Fruit fly (Drosophila melanogaster) whole organism, embryonic: ENCODE results near the gene RAF2.

ENCODE experiments used
- Atf6 ChIP-seq: fragments of 200-800 bp; sonication (Bioruptor generic); IDR thresholded peaks from 2 replicates; pipeline ENCODE4 v1.3.6; 2022; ENCODE audit warnings: missing biosample characterization, missing genetic modification characterization
- CG10267 ChIP-seq: fragments of 200-800 bp; sonication (Bioruptor generic); optimal IDR thresholded peaks from 2 replicates; lab custom pipeline; 2018; ENCODE audit warnings: missing biosample characterization, mild to moderate bottlenecking, missing genetic modification characterization, moderate library complexity
- CG10366 ChIP-seq: fragments of 200-800 bp; sonication (Bioruptor generic); IDR thresholded peaks from 2 replicates; pipeline ENCODE4 v1.3.6; 2022; ENCODE audit warnings: missing biosample characterization, missing genetic modification characterization
- CG11247 ChIP-seq: fragments of 200-800 bp; sonication (Bioruptor generic); IDR thresholded peaks from 2 replicates; pipeline ENCODE4 v1.3.6; 2022; ENCODE audit warnings: missing biosample characterization, missing genetic modification characterization
- CG12071 ChIP-seq: fragments of 200-800 bp; sonication (Bioruptor generic); optimal IDR thresholded peaks from 3 replicates; lab custom pipeline; 2018; ENCODE audit warnings: missing biosample characterization, mild to moderate bottlenecking, missing genetic modification characterization
- CG15011 ChIP-seq: fragments of 200-800 bp; sonication (Bioruptor generic); optimal IDR thresholded peaks from 3 replicates; lab custom pipeline; 2018; ENCODE audit warnings: missing biosample characterization, mild to moderate bottlenecking, missing genetic modification characterization
- CG15073 ChIP-seq: fragments of 200-800 bp; sonication (Bioruptor generic); optimal IDR thresholded peaks from 2 replicates; lab custom pipeline; 2016; ENCODE audit warnings: missing biosample characterization, missing genetic modification characterization
- CG1647 ChIP-seq: fragments of 200-800 bp; sonication (Bioruptor generic); optimal IDR thresholded peaks from 3 replicates; lab custom pipeline; 2016; ENCODE audit warnings: missing biosample characterization, missing genetic modification characterization
- CG18011 ChIP-seq: fragments of 200-800 bp; sonication (Bioruptor generic); optimal IDR thresholded peaks from 2 replicates; lab custom pipeline; 2017; ENCODE audit warnings: missing biosample characterization, missing genetic modification characterization, mild to moderate bottlenecking, moderate library complexity, missing genotype
- CG1832 ChIP-seq: fragments of 200-800 bp; sonication (Bioruptor generic); optimal IDR thresholded peaks from 2 replicates; lab custom pipeline; 2017; ENCODE audit warnings: missing biosample characterization, mild to moderate bottlenecking, missing genetic modification characterization, inconsistent platforms
- CG42726 ChIP-seq: fragments of 200-800 bp; sonication (Bioruptor generic); IDR thresholded peaks from 2 replicates; pipeline ENCODE4 v1.3.6; 2022; ENCODE audit warnings: missing biosample characterization, missing genetic modification characterization; ENCODE audit not compliant: partially characterized antibody
- CG4730 ChIP-seq: fragments of 200-800 bp; sonication (Bioruptor generic); IDR thresholded peaks from 2 replicates; pipeline ENCODE4 v1.3.6; 2022; ENCODE audit warnings: missing biosample characterization, missing genetic modification characterization
- CG8281 ChIP-seq: fragments of 200-800 bp; sonication (Bioruptor generic); optimal IDR thresholded peaks from 2 replicates; lab custom pipeline; 2018; ENCODE audit warnings: missing biosample characterization, mild to moderate bottlenecking, missing genetic modification characterization, moderate library complexity
- CG8924 ChIP-seq: fragments of 200-800 bp; optimal IDR thresholded peaks from 3 replicates; lab custom pipeline; 2019; ENCODE audit warnings: missing biosample characterization, mild to moderate bottlenecking, missing genetic modification characterization, moderate library complexity
- CG9817 ChIP-seq: fragments of 200-800 bp; sonication (Bioruptor generic); optimal IDR thresholded peaks from 2 replicates; lab custom pipeline; 2018; ENCODE audit warnings: missing biosample characterization, mild to moderate bottlenecking, missing genetic modification characterization, moderate library complexity
- CoRest ChIP-seq: fragments of 200-800 bp; sonication (Bioruptor generic); optimal IDR thresholded peaks from 3 replicates; lab custom pipeline; 2018; ENCODE audit warnings: missing biosample characterization, mild to moderate bottlenecking, missing genetic modification characterization, moderate library complexity
- D19B ChIP-seq: fragments of 200-800 bp; sonication (Bioruptor generic); optimal IDR thresholded peaks from 2 replicates; lab custom pipeline; 2017; ENCODE audit warnings: missing biosample characterization, mild to moderate bottlenecking, missing genetic modification characterization
- Dp ChIP-seq: fragments of 200-800 bp; sonication (Bioruptor generic); optimal IDR thresholded peaks from 2 replicates; lab custom pipeline; 2018; ENCODE audit warnings: missing biosample characterization, mild to moderate bottlenecking, missing genetic modification characterization, moderate library complexity
- HmgD ChIP-seq: fragments of 200-800 bp; sonication (Bioruptor generic); optimal IDR thresholded peaks from 3 replicates; lab custom pipeline; 2016; ENCODE audit warnings: missing biosample characterization, missing genetic modification characterization
- Med ChIP-seq: fragments of 200-800 bp; sonication (Bioruptor generic); peaks from one replicate; lab custom pipeline; 2016; ENCODE audit warnings: missing biosample characterization, missing genetic modification characterization, mild to moderate bottlenecking, inconsistent platforms, moderate library complexity
- Scr ChIP-seq: fragments of 200-800 bp; sonication (Bioruptor generic); IDR thresholded peaks from 2 replicates; pipeline ENCODE4 v1.3.6; 2022; ENCODE audit warnings: missing biosample characterization, missing genetic modification characterization; ENCODE audit not compliant: partially characterized antibody
- Six4 ChIP-seq: fragments of 200-800 bp; sonication (Bioruptor generic); optimal IDR thresholded peaks from 2 replicates; lab custom pipeline; 2016; ENCODE audit warnings: missing biosample characterization, missing genetic modification characterization
- Trl ChIP-seq, 3 experiments: fragments of >200 bp in 2 of 3; fragments of 200-800 bp in 1 of 3; sonication (Bioruptor generic) in 1 of 3; optimal IDR thresholded peaks; 2 replicates in 1 of 3; 3 replicates in 2 of 3; lab custom pipeline; 2016 to 2017; ENCODE audit warnings: missing biosample characterization in 1 of 3, missing genetic modification characterization in 1 of 3
- ac ChIP-seq: fragments of 200-800 bp; sonication (Bioruptor generic); optimal IDR thresholded peaks from 3 replicates; lab custom pipeline; 2017; ENCODE audit warnings: missing biosample characterization, mild to moderate bottlenecking, missing genetic modification characterization
- al ChIP-seq: fragments of 200-800 bp; sonication (Bioruptor generic); IDR thresholded peaks from 2 replicates; pipeline ENCODE4 v1.3.6; 2022; ENCODE audit warnings: missing biosample characterization, missing genetic modification characterization
- chinmo ChIP-seq: fragments of 200-800 bp; sonication (Bioruptor generic); IDR thresholded peaks from 4 replicates; pipeline ENCODE4 v1.3.6; 2022; ENCODE audit warnings: missing biosample characterization, missing genetic modification characterization; ENCODE audit not compliant: partially characterized antibody
- eve ChIP-seq, 2 experiments: fragments of >200 bp; optimal IDR thresholded peaks; 2 replicates each; lab custom pipeline; 2017; ENCODE audit warnings: missing biosample characterization in 2 of 2, missing genetic modification characterization in 2 of 2
- hbn ChIP-seq: fragments of 200-800 bp; sonication (Bioruptor generic); IDR thresholded peaks from 2 replicates; pipeline ENCODE4 v1.3.6; 2022; ENCODE audit warnings: missing biosample characterization, missing genetic modification characterization; ENCODE audit not compliant: partially characterized antibody
- inv ChIP-seq: fragments of 200-800 bp; sonication (Bioruptor generic); IDR thresholded peaks from 2 replicates; pipeline ENCODE4 v1.3.6; 2022; ENCODE audit warnings: missing biosample characterization, missing genetic modification characterization; ENCODE audit not compliant: partially characterized antibody
- lmd ChIP-seq: fragments of 200-800 bp; sonication (Bioruptor generic); IDR thresholded peaks from 2 replicates; pipeline ENCODE4 v1.3.6; 2022; ENCODE audit warnings: missing biosample characterization, missing genetic modification characterization
- luna ChIP-seq: fragments of 200-800 bp; sonication (Bioruptor generic); optimal IDR thresholded peaks from 2 replicates; lab custom pipeline; 2016; ENCODE audit warnings: missing biosample characterization, missing genetic modification characterization
- mirr ChIP-seq: fragments of 200-800 bp; sonication (Bioruptor generic); optimal IDR thresholded peaks from 3 replicates; lab custom pipeline; 2018; ENCODE audit warnings: missing biosample characterization, mild to moderate bottlenecking, missing genetic modification characterization
- nom ChIP-seq: fragments of 200-800 bp; sonication (Bioruptor generic); optimal IDR thresholded peaks from 2 replicates; lab custom pipeline; 2017; ENCODE audit warnings: missing biosample characterization, missing genetic modification characterization, mild to moderate bottlenecking, moderate library complexity, missing genetic modification reagents
- pros ChIP-seq: fragments of 200-800 bp; sonication (Bioruptor generic); optimal IDR thresholded peaks from 3 replicates; lab custom pipeline; 2019; ENCODE audit warnings: missing biosample characterization, mild to moderate bottlenecking, missing genetic modification characterization, moderate library complexity
- rib ChIP-seq: fragments of 200-800 bp; sonication (Bioruptor generic); IDR thresholded peaks from 2 replicates; pipeline ENCODE4 v1.3.6; 2022; ENCODE audit warnings: missing biosample characterization, missing genetic modification characterization
- sob ChIP-seq: fragments of 200-800 bp; sonication (Bioruptor generic); IDR thresholded peaks from 2 replicates; pipeline ENCODE4 v1.3.6; 2022; ENCODE audit warnings: missing biosample characterization, missing genetic modification characterization
- sug ChIP-seq: fragments of 200-800 bp; optimal IDR thresholded peaks from 2 replicates; lab custom pipeline; 2019; ENCODE audit warnings: missing biosample characterization, mild to moderate bottlenecking, missing genetic modification characterization, moderate library complexity
- twi ChIP-seq: fragments of 200-800 bp; optimal IDR thresholded peaks from 2 replicates; lab custom pipeline; 2019; ENCODE audit warnings: missing biosample characterization, mild to moderate bottlenecking, missing genetic modification characterization, moderate library complexity
- usp ChIP-seq: fragments of >200 bp; optimal IDR thresholded peaks from 2 replicates; lab custom pipeline; 2017; ENCODE audit warnings: missing biosample characterization, missing genetic modification characterization
- z ChIP-seq: fragments of 200-800 bp; sonication (Bioruptor generic); IDR thresholded peaks from 3 replicates; pipeline ENCODE4 v1.3.6; 2022; ENCODE audit warnings: missing biosample characterization, missing genetic modification characterization

RAF2 gene

dm6 chr3L:16364599-16364998 lies 21.5 kb upstream of the RAF2 start, which contains the start of gene Cpr72Eb:
Cpr72Eb (plus strand) TSS chr3L:16364899.
- no peak for TF ChIP-seq nom
- no peak for TF ChIP-seq CG15011 (GFP tag; lab: Kevin White, UChicago)
- TF ChIP-seq CG18011 (GFP tag; lab: Kevin White, UChicago), result no peak
- no peak for TF ChIP-seq CG1832 (GFP tag; lab: Kevin White, UChicago)
- TF ChIP-seq pros, result no peak
- TF ChIP-seq sug, result no peak
- TF ChIP-seq Scr, result no peak
- TF ChIP-seq mirr (GFP tag; lab: Kevin White, UChicago), result no peak
- TF ChIP-seq, all 482 proteins: peak for 0

- TF ChIP-seq rib (GFP tag; lab: Robert Waterston, UW), result no peak
- TF ChIP-seq CG10366 (GFP tag; lab: Robert Waterston, UW), result no peak
- no peak for TF ChIP-seq Trl (optimal IDR thresholded peaks at IDR 0.05; lab: Kevin White, UChicago)
- no peak for TF ChIP-seq Trl (GFP tag; optimal IDR thresholded peaks at IDR 0.05; lab: Kevin White, UChicago)
- no peak for TF ChIP-seq CG1647 (GFP tag; lab: Kevin White, UChicago)
- TF ChIP-seq chinmo (GFP tag; lab: Robert Waterston, UW), result 0 out of 4 replicates have a peak, but pooled peaks have one; percentile 22
- TF ChIP-seq z (GFP tag; lab: Robert Waterston, UW), result no peak
- TF ChIP-seq, all 482 proteins: peak for 1
These were observed 18.9 kb upstream of the RAF2 start, which contains the start of gene Cpr72Ec for dm6 chr3L:16367240-16367639. Cpr72Ec (minus strand) TSS chr3L:16367340.

dm6 chr3L:16368199-16368598 lies 17.9 kb upstream of the RAF2 start, which contains the start of gene CG4842:
CG4842 (plus strand) TSS chr3L:16368389.
- TF ChIP-seq inv (GFP tag; lab: Robert Waterston, UW), result no peak
- TF ChIP-seq lmd, result no peak
- TF ChIP-seq sug, result peak; percentile 29
- TF ChIP-seq CoRest (tag; lab: Kevin White, UChicago), result no peak
- TF ChIP-seq Trl (optimal IDR thresholded peaks at IDR 0.05; lab: Kevin White, UChicago), result peak in 1 of 2 experiments; percentile 28
- TF ChIP-seq Trl (GFP tag; optimal IDR thresholded peaks at IDR 0.05; lab: Kevin White, UChicago), result no peak
- 0 out of 4 replicates have a peak, but pooled peaks have one; percentile 57 for TF ChIP-seq chinmo (GFP tag; lab: Robert Waterston, UW)
- no peak for TF ChIP-seq CG15073
- no peak for TF ChIP-seq luna
- TF ChIP-seq ac (GFP tag; lab: Kevin White, UChicago), result no peak
- TF ChIP-seq Med, result peak; percentile 46
- TF ChIP-seq, all 482 proteins: peak for 4

dm6 chr3L:16369526-16369925 lies 16.6 kb upstream of the RAF2 start, which contains the start of gene CG18814:
CG18814 (plus strand) TSS chr3L:16369826.
- no peak for TF ChIP-seq twi (tag; lab: Kevin White, UChicago)
- no peak for TF ChIP-seq sob (GFP tag; lab: Robert Waterston, UW)
- TF ChIP-seq CG12071 (GFP tag; lab: Kevin White, UChicago), result no peak
- no peak for TF ChIP-seq eve (GFP tag; optimal IDR thresholded peaks at IDR 0.05; lab: Kevin White, UChicago)
- TF ChIP-seq Scr, result no peak
- TF ChIP-seq usp, result no peak

- TF ChIP-seq D19B (GFP tag; lab: Kevin White, UChicago) (no peak), Dp (GFP tag; lab: Kevin White, UChicago) (peak; percentile 86), CG9817 (tag; lab: Kevin White, UChicago) (no peak), al (GFP tag; lab: Robert Waterston, UW) (no peak), CG8281 (no peak), HmgD (peak; percentile 59), sob (GFP tag; lab: Robert Waterston, UW) (no peak), hbn (peak; percentile 44; the same call in 1 of the 2 replicates), Six4 (GFP tag; lab: Kevin White, UChicago) (no peak), Atf6 (peak; percentile 22; the same call in 1 of the 2 replicates), CG4730 (GFP tag; lab: Robert Waterston, UW) (no peak), CG42726 (GFP tag; lab: Robert Waterston, UW) (peak; percentile 62; the same call in 1 of the 2 replicates), CG11247 (GFP tag; lab: Robert Waterston, UW) (no peak), CG8924 (tag; lab: Kevin White, UChicago) (peak; percentile 26), CG10267 (tag; lab: Kevin White, UChicago) (peak; percentile 28)
These were observed 8.1 kb upstream of the RAF2 start, which contains the start of gene roq for dm6 chr3L:16377768-16378764. roq (minus strand) TSS chr3L:16378566.
